Worm (Caenorhabditis elegans) whole organism, late embryonic: Measurements from ENCODE around the gene clec-125.

Experiments used
- F13H6.1 ChIP-seq: sonication (generic microtip); optimal IDR thresholded peaks from 2 replicates; lab custom pipeline; 2016; ENCODE audit warnings: missing genetic modification characterization, missing compliant biosample characterization
- ama-1 ChIP-seq: fragments of 150-350 bp; optimal IDR thresholded peaks from 2 replicates; lab custom pipeline; 2014
- ceh-19 ChIP-seq: fragments of 200-800 bp; sonication (Bioruptor generic); optimal IDR thresholded peaks from 2 replicates; lab custom pipeline; 2018; ENCODE audit warnings: mild to moderate bottlenecking, missing genetic modification characterization, missing compliant biosample characterization
- ceh-9 ChIP-seq: sonication (generic microtip); optimal IDR thresholded peaks from 2 replicates; lab custom pipeline; 2016; ENCODE audit warnings: mild to moderate bottlenecking, missing genetic modification characterization, inconsistent platforms, missing compliant biosample characterization
- hlh-30 ChIP-seq: sonication (generic microtip); optimal IDR thresholded peaks from 2 replicates; lab custom pipeline; 2017; ENCODE audit warnings: antibody characterized with exemption, missing genetic modification characterization, missing compliant biosample characterization; ENCODE audit not compliant: insufficient read depth
- nfya-1 ChIP-seq: sonication (generic microtip); optimal IDR thresholded peaks from 2 replicates; lab custom pipeline; 2017; ENCODE audit warnings: missing genetic modification characterization, mild to moderate bottlenecking, missing compliant biosample characterization, antibody characterized with exemption, moderate library complexity
- pag-3 ChIP-seq: sonication (generic microtip); optimal IDR thresholded peaks from 2 replicates; lab custom pipeline; 2016; ENCODE audit warnings: missing compliant biosample characterization, missing genetic modification characterization, borderline replicate concordance
- pha-4 ChIP-seq: fragments of 150-350 bp; optimal IDR thresholded peaks from 2 replicates; lab custom pipeline; 2018; ENCODE audit warnings: missing biosample characterization, missing genetic modification reagents, missing genetic modification characterization
- pros-1 ChIP-seq: fragments of 150-350 bp; optimal IDR thresholded peaks from 2 replicates; lab custom pipeline; 2014; ENCODE audit warnings: missing biosample characterization, missing genetic modification reagents, missing genetic modification characterization
- ref-2 ChIP-seq: sonication (generic microtip); optimal IDR thresholded peaks from 2 replicates; lab custom pipeline; 2016; ENCODE audit warnings: missing genetic modification characterization, missing compliant biosample characterization
- tbx-2 ChIP-seq: sonication (generic microtip); optimal IDR thresholded peaks from 2 replicates; lab custom pipeline; 2016; ENCODE audit warnings: missing genetic modification characterization, missing compliant biosample characterization
- unc-86 ChIP-seq: sonication (generic microtip); optimal IDR thresholded peaks from 2 replicates; lab custom pipeline; 2016; ENCODE audit warnings: missing genetic modification characterization, missing compliant biosample characterization

ce11 chrII:3562419-3562818, 46.6 kb downstream of the clec-125 start, which contains the start of gene W10G11.3:
- TF ChIP-seq F13H6.1 (tag; lab: Kevin White, UChicago) (no peak), ama-1 (no peak), hlh-30 (tag; lab: Kevin White, UChicago) (no peak), nfya-1 (tag; lab: Kevin White, UChicago) (no peak), ceh-19 (GFP tag; lab: Kevin White, UChicago) (no peak), tbx-2 (no peak), pros-1 (tag; lab: Kevin White, UChicago) (no peak), ceh-9 (tag; lab: Kevin White, UChicago) (no peak), pha-4 (tag; lab: Kevin White, UChicago) (no peak), pag-3 (no peak), unc-86 (no peak), ref-2 (tag; lab: Kevin White, UChicago) (no peak)
